Worm (Caenorhabditis elegans) whole organism, early embryonic: ENCODE data around the gene clec-9.

Experiments used
- B0310.2 ChIP-seq: sonication (generic microtip); optimal IDR thresholded peaks from 2 replicates; lab custom pipeline; 2016; ENCODE audit warnings: mild to moderate bottlenecking, missing genetic modification characterization, missing compliant biosample characterization
- aly-1 ChIP-seq: sonication (generic microtip); optimal IDR thresholded peaks from 2 replicates; lab custom pipeline; 2016; ENCODE audit warnings: missing genetic modification characterization, missing compliant biosample characterization
- ama-1 ChIP-seq: fragments of 150-350 bp; optimal IDR thresholded peaks from 2 replicates; lab custom pipeline; 2014
- ceh-36 ChIP-seq: sonication (generic microtip); optimal IDR thresholded peaks from 2 replicates; lab custom pipeline; 2016; ENCODE audit warnings: missing genetic modification characterization, inconsistent platforms, missing compliant biosample characterization
- ets-7 ChIP-seq: sonication (generic microtip); optimal IDR thresholded peaks from 2 replicates; lab custom pipeline; 2016; ENCODE audit warnings: missing genotype, missing genetic modification characterization, missing compliant biosample characterization
- flt-1 ChIP-seq: fragments of 200-800 bp; sonication (Bioruptor generic); IDR thresholded peaks from 2 replicates; pipeline ENCODE4 v1.3.6; 2022; ENCODE audit warnings: missing genetic modification characterization, missing compliant biosample characterization
- hmbx-1 ChIP-seq: sonication (generic microtip); optimal IDR thresholded peaks from 2 replicates; lab custom pipeline; 2016; ENCODE audit warnings: mild to moderate bottlenecking, missing genetic modification characterization, missing compliant biosample characterization
- tbx-37 ChIP-seq: fragments of 200-800 bp; sonication (Bioruptor generic); conservative IDR thresholded peaks from 2 replicates; pipeline ENCODE4 v1.3.6; 2022; ENCODE audit warnings: missing genetic modification reagents, missing genetic modification characterization, missing compliant biosample characterization
- tra-4 ChIP-seq: sonication (generic microtip); optimal IDR thresholded peaks from 2 replicates; lab custom pipeline; 2017; ENCODE audit warnings: missing genetic modification characterization, missing compliant biosample characterization

- TF ChIP-seq ama-1 (lab: Kevin White, UChicago) (no peak), tbx-37 (GFP tag; lab: Robert Waterston, UW) (no peak), aly-1 (tag; lab: Kevin White, UChicago) (no peak), ceh-36 (no peak), tra-4 (tag; lab: Kevin White, UChicago) (no peak), hmbx-1 (no peak), flt-1 (GFP tag; lab: Robert Waterston, UW) (no peak), B0310.2 (tag; lab: Kevin White, UChicago) (no peak), ets-7 (tag; lab: Kevin White, UChicago) (no peak)
Measured at ce11 chrV:16749473-16749872, 43.0 kb upstream of the clec-9 start.
